Worm (Caenorhabditis elegans) whole organism, L1 larva: ENCODE data around the gene T05A8.11.
A peak's percentile ranks its signal among the peaks of the same experiment; 100 is the strongest.

ENCODE experiments used
- C16A3.4 ChIP-seq: fragments of 150-350 bp; optimal IDR thresholded peaks from 2 replicates; lab custom pipeline; 2014; ENCODE audit warnings: missing biosample characterization, missing genetic modification characterization
- F16B12.6 ChIP-seq: fragments of 150-350 bp; optimal IDR thresholded peaks from 2 replicates; lab custom pipeline; 2014; ENCODE audit warnings: missing biosample characterization, missing genetic modification characterization
- blmp-1 ChIP-seq: fragments of 150-350 bp; optimal IDR thresholded peaks from 2 replicates; lab custom pipeline; 2014; ENCODE audit warnings: missing biosample characterization, missing genetic modification characterization
- ceh-63 ChIP-seq: fragments of 200-800 bp; sonication (Bioruptor generic); optimal IDR thresholded peaks from 2 replicates; lab custom pipeline; 2018; ENCODE audit warnings: mild to moderate bottlenecking, missing genetic modification characterization, missing compliant biosample characterization
- ceh-90 ChIP-seq: sonication (generic microtip); optimal IDR thresholded peaks from 2 replicates; lab custom pipeline; 2016; ENCODE audit warnings: missing genetic modification characterization, missing compliant biosample characterization
- efl-1 ChIP-seq, 4 experiments: fragments of 150-350 bp; optimal IDR thresholded peaks in 3 of 4; peaks in 1 of 4; 1 replicate in 1 of 4; 2 replicates in 3 of 4; lab custom pipeline; 2014; ENCODE audit warnings: missing biosample characterization in 2 of 4, missing genetic modification characterization in 2 of 4, missing genetic modification reagents in 2 of 4
- egl-13 ChIP-seq: sonication (generic microtip); optimal IDR thresholded peaks from 2 replicates; lab custom pipeline; 2016; ENCODE audit warnings: missing genotype, missing genetic modification reagents, missing genetic modification characterization, missing compliant biosample characterization
- elt-2 ChIP-seq: sonication (generic microtip); optimal IDR thresholded peaks from 2 replicates; lab custom pipeline; 2016; ENCODE audit warnings: missing genetic modification characterization, mild to moderate bottlenecking, inconsistent platforms, missing compliant biosample characterization, missing genetic modification reagents
- fkh-8 ChIP-seq: sonication (generic microtip); optimal IDR thresholded peaks from 2 replicates; lab custom pipeline; 2016; ENCODE audit warnings: mild to moderate bottlenecking, missing genetic modification characterization, missing compliant biosample characterization
- fos-1 ChIP-seq: fragments of 150-350 bp; optimal IDR thresholded peaks from 2 replicates; lab custom pipeline; 2014; ENCODE audit warnings: missing biosample characterization, missing genetic modification characterization
- grh-1 ChIP-seq: fragments of 200-800 bp; sonication (Bioruptor generic); IDR thresholded peaks from 2 replicates; pipeline ENCODE4 v1.3.6; 2022; ENCODE audit warnings: missing genetic modification reagents, missing genetic modification characterization, missing compliant biosample characterization
- isw-1 ChIP-seq: fragments of 200-800 bp; sonication (Bioruptor generic); IDR thresholded peaks from 2 replicates; pipeline ENCODE4 v1.3.6; 2022; ENCODE audit warnings: missing genetic modification characterization, missing compliant biosample characterization
- jun-1 ChIP-seq: fragments of 150-350 bp; optimal IDR thresholded peaks from 2 replicates; lab custom pipeline; 2014; ENCODE audit warnings: missing biosample characterization, missing genetic modification reagents, missing genetic modification characterization
- lin-14 ChIP-seq: fragments of 200-800 bp; sonication (Bioruptor generic); optimal IDR thresholded peaks from 2 replicates; lab custom pipeline; 2018; ENCODE audit warnings: mild to moderate bottlenecking, missing genetic modification characterization, moderate library complexity, missing compliant biosample characterization
- lin-15B ChIP-seq: fragments of 150-350 bp; sonication (generic microtip); optimal IDR thresholded peaks from 3 replicates; lab custom pipeline; 2014; ENCODE audit warnings: missing biosample characterization, missing genetic modification characterization
- lin-35 ChIP-seq, 2 experiments: fragments of 150-350 bp; optimal IDR thresholded peaks; 2 replicates each; lab custom pipeline; 2014; ENCODE audit warnings: missing biosample characterization in 2 of 2, missing genetic modification characterization in 2 of 2, missing genetic modification reagents in 2 of 2
- lin-39 ChIP-seq: fragments of 150-350 bp; optimal IDR thresholded peaks from 2 replicates; lab custom pipeline; 2014; ENCODE audit warnings: missing biosample characterization, missing genetic modification reagents, missing genetic modification characterization
- lir-3 ChIP-seq: sonication (generic microtip); optimal IDR thresholded peaks from 2 replicates; lab custom pipeline; 2016; ENCODE audit warnings: mild to moderate bottlenecking, missing genetic modification characterization, moderate library complexity, missing compliant biosample characterization; ENCODE audit not compliant: poor library complexity
- lsy-2 ChIP-seq, 2 experiments: fragments of 150-350 bp; optimal IDR thresholded peaks; 2 replicates each; lab custom pipeline; 2014; ENCODE audit warnings: missing biosample characterization in 2 of 2, missing genetic modification characterization in 2 of 2
- mab-9 ChIP-seq: fragments of 200-800 bp; sonication (Bioruptor generic); IDR thresholded peaks from 2 replicates; pipeline ENCODE4 v1.3.6; 2022; ENCODE audit warnings: missing genetic modification reagents, missing genetic modification characterization, missing compliant biosample characterization
- mdl-1 ChIP-seq, 2 experiments: fragments of 150-350 bp; optimal IDR thresholded peaks; 2 replicates each; lab custom pipeline; 2014 to 2017; ENCODE audit warnings: missing biosample characterization in 2 of 2, missing genetic modification characterization in 2 of 2, inconsistent platforms in 1 of 2
- mef-2 ChIP-seq: fragments of 150-350 bp; optimal IDR thresholded peaks from 2 replicates; lab custom pipeline; 2014; ENCODE audit warnings: missing biosample characterization, missing genetic modification characterization
- nhr-19 ChIP-seq: fragments of 200-800 bp; sonication (Bioruptor generic); conservative IDR thresholded peaks from 2 replicates; pipeline ENCODE4 v1.3.6; 2022; ENCODE audit warnings: missing genetic modification characterization, missing compliant biosample characterization
- nhr-20 ChIP-seq: sonication (generic microtip); optimal IDR thresholded peaks from 2 replicates; lab custom pipeline; 2016; ENCODE audit warnings: mild to moderate bottlenecking, missing genetic modification characterization, missing compliant biosample characterization
- nhr-237 ChIP-seq: fragments of 150-350 bp; optimal IDR thresholded peaks from 2 replicates; lab custom pipeline; 2014; ENCODE audit warnings: missing biosample characterization, missing genetic modification characterization
- nhr-47 ChIP-seq: sonication (generic microtip); optimal IDR thresholded peaks from 2 replicates; lab custom pipeline; 2016; ENCODE audit warnings: mild to moderate bottlenecking, missing genetic modification characterization, moderate library complexity, missing compliant biosample characterization
- nhr-71 ChIP-seq: sonication (generic microtip); optimal IDR thresholded peaks from 2 replicates; lab custom pipeline; 2016; ENCODE audit warnings: mild to moderate bottlenecking, missing genetic modification characterization, moderate library complexity, missing compliant biosample characterization
- nhr-77 ChIP-seq: fragments of 150-350 bp; optimal IDR thresholded peaks from 2 replicates; lab custom pipeline; 2014; ENCODE audit warnings: missing biosample characterization, missing genetic modification characterization
- nhr-84 ChIP-seq: sonication (generic microtip); optimal IDR thresholded peaks from 2 replicates; lab custom pipeline; 2017; ENCODE audit warnings: missing biosample characterization, missing genetic modification characterization
- nhr-90 ChIP-seq: sonication (generic microtip); optimal IDR thresholded peaks from 2 replicates; lab custom pipeline; 2016; ENCODE audit warnings: mild to moderate bottlenecking, missing genetic modification characterization, missing compliant biosample characterization; ENCODE audit not compliant: poor library complexity
- pag-3 ChIP-seq: sonication (generic microtip); optimal IDR thresholded peaks from 2 replicates; lab custom pipeline; 2017; ENCODE audit warnings: missing genetic modification characterization, mild to moderate bottlenecking, missing compliant biosample characterization, antibody characterized with exemption, borderline replicate concordance; ENCODE audit not compliant: insufficient read depth
- pqm-1 ChIP-seq: sonication (generic microtip); optimal IDR thresholded peaks from 3 replicates; lab custom pipeline; 2017; ENCODE audit warnings: missing biosample characterization, missing genetic modification characterization
- rnt-1 ChIP-seq: sonication (generic microtip); optimal IDR thresholded peaks from 2 replicates; lab custom pipeline; 2016; ENCODE audit warnings: mild to moderate bottlenecking, missing genetic modification characterization, moderate library complexity, missing compliant biosample characterization
- snpc-4 ChIP-seq: fragments of 150-350 bp; optimal IDR thresholded peaks from 2 replicates; lab custom pipeline; 2014; ENCODE audit warnings: missing biosample characterization, missing genetic modification characterization
- snu-23 ChIP-seq: sonication (generic microtip); optimal IDR thresholded peaks from 2 replicates; lab custom pipeline; 2016; ENCODE audit warnings: missing genetic modification characterization, missing compliant biosample characterization
- sox-4 ChIP-seq: sonication (generic microtip); optimal IDR thresholded peaks from 2 replicates; lab custom pipeline; 2016; ENCODE audit warnings: missing genetic modification characterization, missing compliant biosample characterization
- sptf-1 ChIP-seq: fragments of 150-350 bp; optimal IDR thresholded peaks from 2 replicates; lab custom pipeline; 2014; ENCODE audit warnings: missing biosample characterization, missing genetic modification characterization
- tbx-2 ChIP-seq: sonication (generic microtip); optimal IDR thresholded peaks from 2 replicates; lab custom pipeline; 2016; ENCODE audit warnings: missing genetic modification characterization, missing compliant biosample characterization
- unc-30 ChIP-seq: sonication (generic microtip); optimal IDR thresholded peaks from 2 replicates; lab custom pipeline; 2017; ENCODE audit warnings: missing biosample characterization, missing genetic modification characterization
- unc-86 ChIP-seq: sonication (generic microtip); optimal IDR thresholded peaks from 2 replicates; lab custom pipeline; 2016; ENCODE audit warnings: missing genetic modification characterization, missing compliant biosample characterization
- unc-98 ChIP-seq: fragments of 200-800 bp; sonication (Bioruptor generic); IDR thresholded peaks from 2 replicates; pipeline ENCODE4 v1.3.6; 2022; ENCODE audit warnings: missing genetic modification characterization, missing compliant biosample characterization
- xbp-1 ChIP-seq: sonication (generic microtip); optimal IDR thresholded peaks from 2 replicates; lab custom pipeline; 2016; ENCODE audit warnings: missing genetic modification characterization, missing compliant biosample characterization
- zip-4 ChIP-seq: fragments of 200-800 bp; sonication (Bioruptor generic); optimal IDR thresholded peaks from 2 replicates; lab custom pipeline; 2018; ENCODE audit warnings: mild to moderate bottlenecking, missing genetic modification characterization, moderate library complexity, missing compliant biosample characterization
- ztf-11 ChIP-seq, 2 experiments: sonication (generic microtip); optimal IDR thresholded peaks; 2 replicates each; lab custom pipeline; 2016 to 2017; ENCODE audit warnings: missing genetic modification characterization in 2 of 2, missing biosample characterization in 1 of 2, missing compliant biosample characterization in 1 of 2

The T05A8.11 gene

DNA sequence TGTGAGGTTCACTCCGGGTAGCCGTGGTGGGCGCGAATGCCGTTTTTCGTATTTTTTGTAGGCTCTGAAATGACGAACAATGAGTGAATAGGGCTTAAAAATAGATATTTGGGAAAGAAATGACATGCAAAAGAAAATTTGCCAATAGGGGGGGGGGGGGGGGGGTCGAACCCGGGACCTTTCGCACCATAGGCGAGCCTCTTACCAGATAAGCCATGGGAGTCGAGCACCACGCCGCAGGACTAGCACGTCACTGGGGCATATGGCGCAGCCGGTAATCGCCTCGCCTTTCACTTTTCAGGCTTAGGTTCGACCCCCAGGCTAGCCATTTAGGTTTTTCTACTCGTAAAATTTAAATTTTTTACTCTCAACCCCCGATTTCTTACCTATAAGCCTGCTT, 6.2 kb downstream of the T05A8.11 start:
- TF ChIP-seq tbx-2 (tag; lab: Kevin White, UChicago) (no peak), zip-4 (no peak), snu-23 (no peak), nhr-90 (tag; lab: Kevin White, UChicago) (no peak), fos-1 (no peak), nhr-77 (no peak), snpc-4 (tag; lab: Kevin White, UChicago) (no peak)

DNA sequence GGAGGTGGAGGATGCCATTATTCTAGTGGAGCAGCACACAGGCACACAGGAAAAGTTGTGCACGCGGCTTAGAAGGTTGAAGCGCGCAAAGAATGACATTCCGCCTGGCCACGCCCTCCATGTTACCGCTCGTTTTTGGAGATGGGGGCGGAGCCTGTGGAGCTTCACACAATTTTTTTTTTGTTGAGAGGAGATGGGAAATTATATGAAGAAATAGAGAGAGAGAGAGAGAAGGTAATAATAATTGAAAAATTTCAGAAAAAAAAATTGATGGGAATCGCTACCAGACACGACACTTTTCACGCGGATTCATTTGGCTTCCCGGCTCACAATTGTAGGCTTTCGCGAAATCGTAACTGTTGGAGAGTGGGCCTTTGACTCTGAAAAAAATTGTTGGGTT, 8.1 kb downstream of the T05A8.11 start, which contains the start of gene T05A8.3:
T05A8.3 (minus strand) TSS at position 101 of the 400 bp plus-strand sequence.
- no peak for TF ChIP-seq blmp-1 (tag; lab: Kevin White, UChicago)
- TF ChIP-seq nhr-20 (tag; lab: Kevin White, UChicago) = no peak
- TF ChIP-seq mab-9 = no peak

DNA sequence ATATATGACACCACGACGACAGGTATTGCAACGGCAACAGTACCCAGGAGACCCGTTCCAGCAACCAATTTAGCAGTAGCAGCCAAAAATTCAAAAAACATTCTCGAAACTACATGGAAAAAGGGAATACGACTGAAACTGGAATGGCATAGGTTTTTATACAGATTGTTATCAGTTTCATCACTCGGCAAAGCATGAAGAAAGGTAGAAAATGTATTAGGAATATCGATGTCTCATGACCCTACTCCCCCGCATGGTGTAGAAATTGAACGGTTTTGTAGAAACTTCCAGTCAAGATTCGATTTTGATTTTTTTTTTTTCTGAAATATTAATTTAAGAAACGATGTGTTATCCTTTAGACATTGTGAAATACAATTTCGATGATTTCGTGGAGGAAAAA, 14.5 kb downstream of the T05A8.11 start, which contains the start of gene T05A8.2:
T05A8.2 (minus strand) TSS at position 101 of the 400 bp plus-strand sequence.
- TF ChIP-seq isw-1 (GFP tag; lab: Robert Waterston, UW) = no peak
- no peak for TF ChIP-seq lin-14 (GFP tag; lab: Kevin White, UChicago)
- no peak for TF ChIP-seq unc-98 (GFP tag; lab: Robert Waterston, UW)
- TF ChIP-seq nhr-237 (tag; lab: Kevin White, UChicago) = no peak
- TF ChIP-seq rnt-1 = no peak
- no peak for TF ChIP-seq pag-3 (tag; lab: Kevin White, UChicago)
- TF ChIP-seq unc-30 (tag; lab: Kevin White, UChicago) = no peak
- TF ChIP-seq sox-4 (tag; lab: Kevin White, UChicago) = no peak
- TF ChIP-seq jun-1 (tag; lab: Kevin White, UChicago) = no peak
- TF ChIP-seq tbx-2 (tag; lab: Kevin White, UChicago) = no peak
- no peak for TF ChIP-seq snu-23

DNA sequence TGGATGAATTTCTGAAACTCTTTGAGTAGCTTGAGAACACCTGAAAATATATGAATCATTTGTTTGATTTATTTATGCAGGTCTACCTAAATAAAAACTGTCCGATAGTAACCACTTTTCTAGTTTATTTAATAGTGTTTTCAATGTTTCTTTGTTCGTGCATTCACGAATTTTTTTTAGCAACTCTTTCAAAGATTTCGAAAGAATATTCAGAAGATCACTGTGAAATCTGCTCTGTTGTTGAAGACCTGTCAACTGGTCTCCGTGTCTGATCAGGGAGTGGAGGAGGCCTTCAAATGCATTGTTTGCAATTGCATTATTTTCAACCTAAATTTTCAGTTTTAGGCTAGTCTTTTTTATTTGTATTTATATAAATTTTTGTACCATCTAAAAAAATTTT, 15.5 kb downstream of the T05A8.11 start, which contains the start of gene T05A8.1:
T05A8.1 (minus strand) TSS at position 101 of the 400 bp plus-strand sequence.
- TF ChIP-seq ceh-90 = no peak
- no peak for TF ChIP-seq fos-1
- no peak for TF ChIP-seq C16A3.4
- TF ChIP-seq lsy-2 (tag; optimal IDR thresholded peaks at IDR 0.05; lab: Kevin White, UChicago) = no peak
- TF ChIP-seq xbp-1 (tag; lab: Kevin White, UChicago) = no peak
- TF ChIP-seq nhr-19 = no peak
- TF ChIP-seq grh-1 (GFP tag; lab: Robert Waterston, UW) = no peak
- TF ChIP-seq nhr-84 (tag; lab: Kevin White, UChicago) = no peak
- no peak for TF ChIP-seq nhr-20 (tag; lab: Kevin White, UChicago)
- no peak for TF ChIP-seq mef-2 (tag; lab: Kevin White, UChicago)
- TF ChIP-seq blmp-1 (tag; lab: Kevin White, UChicago) = no peak
- TF ChIP-seq ceh-63 = no peak
- no peak for TF ChIP-seq fkh-8
- no peak for TF ChIP-seq snpc-4 (tag; lab: Kevin White, UChicago)
- no peak for TF ChIP-seq jun-1 (tag; lab: Kevin White, UChicago)

DNA sequence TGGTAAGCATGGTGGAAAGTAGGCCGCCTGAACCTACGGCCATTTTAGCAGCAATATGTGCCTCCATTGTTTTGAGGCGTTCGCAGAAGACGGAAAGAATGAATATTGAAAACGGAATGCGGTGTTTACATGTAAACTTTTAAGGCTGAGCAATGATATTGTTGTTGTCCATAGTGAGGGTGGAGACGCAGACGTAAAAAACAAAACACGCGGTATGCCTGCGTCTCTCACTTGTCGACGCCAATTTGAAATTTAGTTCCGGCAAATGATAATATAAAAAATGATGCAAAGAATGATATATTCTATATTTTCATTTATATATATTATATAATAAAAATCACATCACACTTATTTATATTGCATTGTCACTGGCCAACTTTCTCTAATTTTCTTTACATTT, 17.6 kb downstream of the T05A8.11 start, which contains the start of gene Y47G7B.2:
Y47G7B.2 (minus strand) TSS at position 143 of the 400 bp plus-strand sequence.
- TF ChIP-seq pag-3 (tag; lab: Kevin White, UChicago) (no peak), C16A3.4 (no peak), lin-14 (GFP tag; lab: Kevin White, UChicago) (peak; percentile 66), F16B12.6 (tag; lab: Kevin White, UChicago) (no peak), egl-13 (no peak), lin-39 (tag; lab: Kevin White, UChicago) (no peak), lin-35 (GFP tag; optimal IDR thresholded peaks at IDR 0.05; lab: Kevin White, UChicago) (peak in 1 of 2 experiments; percentile 34), elt-2 (tag; lab: Kevin White, UChicago) (no peak), blmp-1 (tag; lab: Kevin White, UChicago) (no peak), nhr-47 (peak; percentile 23), sptf-1 (no peak), mdl-1 (tag; optimal IDR thresholded peaks at IDR 0.05; lab: Kevin White, UChicago) (peak in 1 of 2 experiments; percentile 8), nhr-71 (tag; lab: Kevin White, UChicago) (peak; percentile 42), efl-1 (optimal IDR thresholded peaks at IDR 0.05; lab: Kevin White, UChicago) (peak; percentile 29 to 64), efl-1 (GFP tag; optimal IDR thresholded peaks at IDR 0.05 in 1 of 2; lab: Kevin White, UChicago) (no peak), lin-15B (tag; lab: Kevin White, UChicago) (no peak), ztf-11 (tag; optimal IDR thresholded peaks at IDR 0.05; lab: Kevin White, UChicago) (no peak), fkh-8 (peak; percentile 55), lir-3 (tag; lab: Kevin White, UChicago) (no peak), unc-86 (tag; lab: Kevin White, UChicago) (no peak), nhr-20 (tag; lab: Kevin White, UChicago) (peak; percentile 7), pqm-1 (no peak), rnt-1 (peak; percentile 29)
